Fruit fly (Drosophila melanogaster) whole organism, embryonic: ENCODE measurements around the gene Nagk.

Source experiments
- ATbp ChIP-seq: fragments of 200-800 bp; sonication (Bioruptor generic); optimal IDR thresholded peaks from 2 replicates; lab custom pipeline; 2017; ENCODE audit warnings: missing biosample characterization, mild to moderate bottlenecking, missing genetic modification characterization, missing genetic modification reagents
- B-H2 ChIP-seq: fragments of 200-800 bp; sonication (Bioruptor generic); optimal IDR thresholded peaks from 2 replicates; lab custom pipeline; 2018; ENCODE audit warnings: missing biosample characterization, mild to moderate bottlenecking, missing genetic modification characterization
- BEAF-32 ChIP-seq: fragments of 200-800 bp; sonication (Bioruptor generic); optimal IDR thresholded peaks from 3 replicates; lab custom pipeline; 2017; ENCODE audit warnings: missing biosample characterization, missing genetic modification characterization, mild to moderate bottlenecking, moderate library complexity, missing genetic modification reagents
- BtbVII ChIP-seq: fragments of 200-800 bp; sonication (Bioruptor generic); optimal IDR thresholded peaks from 3 replicates; lab custom pipeline; 2017; ENCODE audit warnings: missing biosample characterization, mild to moderate bottlenecking, missing genetic modification characterization
- CG10431 ChIP-seq: fragments of 200-800 bp; sonication (Bioruptor generic); optimal IDR thresholded peaks from 3 replicates; lab custom pipeline; 2018; ENCODE audit warnings: missing biosample characterization, mild to moderate bottlenecking, missing genetic modification characterization
- CG10979 ChIP-seq: fragments of 200-800 bp; sonication (Bioruptor generic); optimal IDR thresholded peaks from 2 replicates; lab custom pipeline; 2018; ENCODE audit warnings: missing biosample characterization, mild to moderate bottlenecking, missing genetic modification characterization, moderate library complexity
- CG15269 ChIP-seq: fragments of 200-800 bp; sonication (Bioruptor generic); optimal IDR thresholded peaks from 2 replicates; lab custom pipeline; 2018; ENCODE audit warnings: missing biosample characterization, mild to moderate bottlenecking, missing genetic modification characterization, moderate library complexity
- CG15514 ChIP-seq: fragments of 200-800 bp; sonication (Bioruptor generic); optimal IDR thresholded peaks from 3 replicates; lab custom pipeline; 2017; ENCODE audit warnings: missing biosample characterization, missing genetic modification characterization, mild to moderate bottlenecking, moderate library complexity, missing genetic modification reagents
- CG1603 ChIP-seq: fragments of 200-800 bp; sonication (Bioruptor generic); optimal IDR thresholded peaks from 2 replicates; lab custom pipeline; 2019; ENCODE audit warnings: missing biosample characterization, mild to moderate bottlenecking, missing genetic modification characterization, moderate library complexity
- CG17568 ChIP-seq: fragments of 200-800 bp; sonication (Bioruptor generic); optimal IDR thresholded peaks from 2 replicates; lab custom pipeline; 2018; ENCODE audit warnings: missing biosample characterization, mild to moderate bottlenecking, missing genetic modification characterization, moderate library complexity
- CG18011 ChIP-seq: fragments of 200-800 bp; sonication (Bioruptor generic); optimal IDR thresholded peaks from 2 replicates; lab custom pipeline; 2017; ENCODE audit warnings: missing biosample characterization, missing genetic modification characterization, mild to moderate bottlenecking, moderate library complexity, missing genotype
- CG18619 ChIP-seq: fragments of 200-800 bp; sonication (Bioruptor generic); optimal IDR thresholded peaks from 3 replicates; lab custom pipeline; 2017; ENCODE audit warnings: missing biosample characterization, mild to moderate bottlenecking, missing genetic modification characterization
- CG2120 ChIP-seq: fragments of 200-800 bp; sonication (Bioruptor generic); optimal IDR thresholded peaks from 3 replicates; lab custom pipeline; 2016; ENCODE audit warnings: missing biosample characterization, missing genetic modification characterization
- CG30403 ChIP-seq: fragments of 200-800 bp; sonication (Bioruptor generic); optimal IDR thresholded peaks from 3 replicates; lab custom pipeline; 2016; ENCODE audit warnings: missing biosample characterization, missing genetic modification characterization
- CG31388 ChIP-seq: fragments of 200-800 bp; sonication (Bioruptor generic); optimal IDR thresholded peaks from 2 replicates; lab custom pipeline; 2016; ENCODE audit warnings: missing biosample characterization, missing genetic modification characterization
- CG3726 ChIP-seq: fragments of 200-800 bp; sonication (Bioruptor generic); IDR thresholded peaks from 3 replicates; pipeline ENCODE4, ENCODE4 v1.3.6; 2022; ENCODE audit warnings: missing biosample characterization, missing genetic modification characterization
- CG4707 ChIP-seq: fragments of 200-800 bp; sonication (Bioruptor generic); optimal IDR thresholded peaks from 2 replicates; lab custom pipeline; 2018; ENCODE audit warnings: missing biosample characterization, mild to moderate bottlenecking, missing genetic modification characterization, moderate library complexity
- CG5245 ChIP-seq: fragments of 200-800 bp; sonication (Bioruptor generic); optimal IDR thresholded peaks from 3 replicates; lab custom pipeline; 2016; ENCODE audit warnings: missing biosample characterization, missing genetic modification characterization
- CG7271 ChIP-seq: fragments of 200-800 bp; sonication (Bioruptor generic); optimal IDR thresholded peaks from 2 replicates; lab custom pipeline; 2018; ENCODE audit warnings: missing biosample characterization, mild to moderate bottlenecking, missing genetic modification characterization, moderate library complexity
- CG9876 ChIP-seq: fragments of 200-800 bp; sonication (Bioruptor generic); optimal IDR thresholded peaks from 2 replicates; lab custom pipeline; 2016; ENCODE audit warnings: missing biosample characterization, missing genetic modification characterization
- Dek ChIP-seq: fragments of 200-800 bp; sonication (Bioruptor generic); optimal IDR thresholded peaks from 3 replicates; lab custom pipeline; 2019; ENCODE audit warnings: missing biosample characterization, mild to moderate bottlenecking, missing genetic modification characterization, moderate library complexity
- Dip2 ChIP-seq: fragments of 200-800 bp; sonication (Bioruptor generic); IDR thresholded peaks from 2 replicates; pipeline ENCODE4 v1.3.6; 2022; ENCODE audit warnings: missing biosample characterization, missing genetic modification characterization
- Doc2 ChIP-seq: fragments of 200-800 bp; sonication (Bioruptor generic); IDR thresholded peaks from 2 replicates; pipeline ENCODE4 v1.3.6; 2022; ENCODE audit warnings: missing biosample characterization, missing genetic modification characterization
- Elba2 ChIP-seq: fragments of 200-800 bp; sonication (Bioruptor generic); optimal IDR thresholded peaks from 3 replicates; lab custom pipeline; 2016; ENCODE audit warnings: missing biosample characterization, missing genetic modification characterization
- HLH54F ChIP-seq: fragments of 200-800 bp; sonication (Bioruptor generic); optimal IDR thresholded peaks from 3 replicates; lab custom pipeline; 2016; ENCODE audit warnings: missing biosample characterization, missing genetic modification characterization
- Hr39 ChIP-seq: fragments of >200 bp; optimal IDR thresholded peaks from 2 replicates; lab custom pipeline; 2017
- Hr51 ChIP-seq, 2 experiments: fragments of 200-800 bp; sonication (Bioruptor generic); optimal IDR thresholded peaks; 2 replicates in 1 of 2; 3 replicates in 1 of 2; lab custom pipeline; 2016 to 2018; ENCODE audit warnings: missing biosample characterization in 2 of 2, missing genetic modification characterization in 2 of 2, mild to moderate bottlenecking in 1 of 2, moderate library complexity in 1 of 2
- Jarid2 ChIP-seq: fragments of 200-800 bp; sonication (Bioruptor generic); optimal IDR thresholded peaks from 3 replicates; lab custom pipeline; 2017; ENCODE audit warnings: mild to moderate bottlenecking, missing biosample characterization, missing genetic modification reagents, missing genetic modification characterization
- Rx ChIP-seq: fragments of 200-800 bp; sonication (Bioruptor generic); IDR thresholded peaks from 2 replicates; pipeline ENCODE4 v1.3.6; 2022; ENCODE audit warnings: missing biosample characterization, missing genetic modification characterization
- Trl ChIP-seq, 3 experiments: fragments of >200 bp in 2 of 3; fragments of 200-800 bp in 1 of 3; sonication (Bioruptor generic) in 1 of 3; optimal IDR thresholded peaks; 2 replicates in 1 of 3; 3 replicates in 2 of 3; lab custom pipeline; 2016 to 2017; ENCODE audit warnings: missing biosample characterization in 1 of 3, missing genetic modification characterization in 1 of 3
- Vsx1 ChIP-seq: fragments of 200-800 bp; sonication (Bioruptor generic); optimal IDR thresholded peaks from 2 replicates; lab custom pipeline; 2017; ENCODE audit warnings: missing biosample characterization, mild to moderate bottlenecking, missing genetic modification characterization, missing genetic modification reagents
- ash1 ChIP-seq: fragments of 200-800 bp; sonication (Bioruptor generic); optimal IDR thresholded peaks from 2 replicates; lab custom pipeline; 2018; ENCODE audit warnings: missing biosample characterization, mild to moderate bottlenecking, missing genetic modification characterization
- bbx ChIP-seq: fragments of 200-800 bp; sonication (Bioruptor generic); IDR thresholded peaks from 2 replicates; pipeline ENCODE4 v1.3.6; 2022; ENCODE audit warnings: missing biosample characterization, missing genetic modification characterization; ENCODE audit not compliant: partially characterized antibody
- bcd ChIP-seq: fragments of 200-800 bp; sonication (Bioruptor generic); optimal IDR thresholded peaks from 2 replicates; lab custom pipeline; 2017; ENCODE audit warnings: missing biosample characterization, mild to moderate bottlenecking, missing genetic modification characterization
- br ChIP-seq: fragments of >200 bp; optimal IDR thresholded peaks from 2 replicates; lab custom pipeline; 2017
- ci ChIP-seq: fragments of 200-800 bp; sonication (Bioruptor generic); IDR thresholded peaks from 3 replicates; pipeline ENCODE4 v1.3.6; 2022; ENCODE audit warnings: missing biosample characterization, missing genetic modification characterization
- crp ChIP-seq, 2 experiments: fragments of 200-800 bp; sonication (Bioruptor generic); optimal IDR thresholded peaks; 2 replicates in 1 of 2; 3 replicates in 1 of 2; lab custom pipeline; 2017; ENCODE audit warnings: missing biosample characterization in 2 of 2, missing genetic modification characterization in 2 of 2, mild to moderate bottlenecking in 1 of 2, moderate library complexity in 1 of 2
- dati ChIP-seq: fragments of 200-800 bp; sonication (Bioruptor generic); IDR thresholded peaks from 2 replicates; pipeline ENCODE4 v1.3.6; 2022; ENCODE audit warnings: missing biosample characterization, missing genetic modification characterization
- fru ChIP-seq: fragments of >200 bp; optimal IDR thresholded peaks from 2 replicates; lab custom pipeline; 2017
- ftz-f1 ChIP-seq: fragments of 200-800 bp; sonication (Bioruptor generic); optimal IDR thresholded peaks from 2 replicates; lab custom pipeline; 2016; ENCODE audit warnings: missing biosample characterization, missing genetic modification characterization
- fu2 ChIP-seq: fragments of 200-800 bp; sonication (Bioruptor generic); optimal IDR thresholded peaks from 2 replicates; lab custom pipeline; 2016; ENCODE audit warnings: missing biosample characterization, missing genetic modification characterization
- gem ChIP-seq: fragments of 200-800 bp; sonication (Bioruptor generic); optimal IDR thresholded peaks from 2 replicates; lab custom pipeline; 2019; ENCODE audit warnings: missing biosample characterization, mild to moderate bottlenecking, missing genetic modification characterization, moderate library complexity
- gsb-n ChIP-seq: fragments of 200-800 bp; sonication (Bioruptor generic); optimal IDR thresholded peaks from 3 replicates; lab custom pipeline; 2018; ENCODE audit warnings: missing biosample characterization, mild to moderate bottlenecking, missing genetic modification characterization
- hb ChIP-seq: fragments of 200-800 bp; sonication (Bioruptor generic); IDR thresholded peaks from 3 replicates; pipeline ENCODE4 v1.3.6; 2022; ENCODE audit warnings: missing biosample characterization, missing genetic modification characterization; ENCODE audit not compliant: partially characterized antibody
- hbn ChIP-seq: fragments of 200-800 bp; sonication (Bioruptor generic); IDR thresholded peaks from 2 replicates; pipeline ENCODE4 v1.3.6; 2022; ENCODE audit warnings: missing biosample characterization, missing genetic modification characterization; ENCODE audit not compliant: partially characterized antibody
- jigr1 ChIP-seq: fragments of 200-800 bp; sonication (Bioruptor generic); IDR thresholded peaks from 3 replicates; pipeline ENCODE4 v1.3.6; 2022; ENCODE audit warnings: missing biosample characterization, missing genetic modification characterization
- sd ChIP-seq: fragments of 200-800 bp; sonication (Bioruptor generic); optimal IDR thresholded peaks from 3 replicates; lab custom pipeline; 2018; ENCODE audit warnings: missing biosample characterization, mild to moderate bottlenecking, missing genetic modification characterization, moderate library complexity
- slou ChIP-seq: fragments of 200-800 bp; sonication (Bioruptor generic); optimal IDR thresholded peaks from 3 replicates; lab custom pipeline; 2016; ENCODE audit warnings: missing biosample characterization, missing genetic modification characterization
- ssp ChIP-seq: fragments of 200-800 bp; sonication (Bioruptor generic); IDR thresholded peaks from 2 replicates; pipeline ENCODE4 v1.3.6; 2022; ENCODE audit warnings: missing biosample characterization, missing genetic modification characterization
- tll ChIP-seq, 2 experiments: fragments of 200-800 bp in 1 of 2; fragments of >200 bp in 1 of 2; sonication (Bioruptor generic) in 1 of 2; optimal IDR thresholded peaks; 2 replicates each; lab custom pipeline; 2017 to 2019; ENCODE audit warnings: missing biosample characterization in 2 of 2, missing genetic modification characterization in 2 of 2, mild to moderate bottlenecking in 1 of 2, moderate library complexity in 1 of 2

Gene Nagk

DNA sequence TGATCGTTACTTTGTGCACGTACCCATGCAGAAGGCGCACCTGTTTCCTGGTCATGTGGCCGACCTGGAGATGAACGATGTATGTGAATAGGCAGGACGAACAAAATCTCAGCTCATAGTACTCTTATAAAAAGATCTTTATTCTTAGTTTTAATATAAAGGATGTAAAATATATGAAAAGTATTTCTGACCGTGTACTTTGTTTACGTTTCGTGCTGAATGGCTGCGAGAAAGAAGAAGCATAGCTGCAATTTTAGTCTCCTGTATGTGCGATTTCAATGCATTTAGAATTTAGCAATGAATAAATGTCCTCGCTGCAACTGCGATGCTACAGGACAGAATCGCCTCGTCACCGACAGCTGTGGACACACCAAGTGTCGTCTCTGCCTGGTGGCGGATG is 4.8 kb upstream of the Nagk start, which contains the start of the genes CG42726 and CG42727 (continued):
- TF ChIP-seq CG30403 (GFP tag; lab: Kevin White, UChicago) (peak; percentile 45), ssp (GFP tag; lab: Robert Waterston, UW) (0 out of 2 replicates have a peak, but pooled peaks have one; percentile 6), CG9876 (GFP tag; lab: Kevin White, UChicago) (no peak), HLH54F (GFP tag; lab: Kevin White, UChicago) (peak; percentile 13), CG2120 (GFP tag; lab: Kevin White, UChicago) (peak; percentile 62), slou (GFP tag; lab: Kevin White, UChicago) (no peak), CG4707 (GFP tag; lab: Kevin White, UChicago) (no peak), hbn (GFP tag; lab: Robert Waterston, UW) (no peak), CG18619 (GFP tag; lab: Kevin White, UChicago) (peak; percentile 17), dati (GFP tag; lab: Robert Waterston, UW) (no peak), bcd (no peak), br (lab: Kevin White, UChicago) (no peak), Hr51 (GFP tag; optimal IDR thresholded peaks at IDR 0.05; lab: Kevin White, UChicago) (no peak), sd (tag; lab: Kevin White, UChicago) (peak; percentile 42), CG18011 (GFP tag; lab: Kevin White, UChicago) (no peak), Doc2 (no peak), ci (GFP tag; lab: Robert Waterston, UW) (peak; percentile 66), fu2 (no peak), crp (GFP tag; optimal IDR thresholded peaks at IDR 0.05; lab: Kevin White, UChicago) (peak in 1 of 2 experiments; percentile 62), CG1603 (tag; lab: Kevin White, UChicago) (peak; percentile 45), BEAF-32 (peak; percentile 14), Dek (no peak), ftz-f1 (GFP tag; lab: Kevin White, UChicago) (no peak), Vsx1 (GFP tag; lab: Kevin White, UChicago) (no peak), CG7271 (tag; lab: Kevin White, UChicago) (no peak), Rx (GFP tag; lab: Robert Waterston, UW) (0 out of 2 replicates have a peak, but pooled peaks have one; percentile 24), CG10979 (tag; lab: Kevin White, UChicago) (peak; percentile 30), CG10431 (GFP tag; lab: Kevin White, UChicago) (no peak), jigr1 (GFP tag; lab: Robert Waterston, UW) (no peak), fru (lab: Kevin White, UChicago) (no peak), ATbp (no peak), Jarid2 (GFP tag; lab: Kevin White, UChicago) (no peak), Elba2 (GFP tag; lab: Kevin White, UChicago) (no peak), CG15514 (GFP tag; lab: Kevin White, UChicago) (no peak), bbx (no peak), tll (GFP tag; optimal IDR thresholded peaks at IDR 0.05; lab: Kevin White, UChicago) (no peak), CG17568 (no peak), CG3726 (GFP tag; lab: Robert Waterston, UW) (no peak), CG5245 (no peak), gem (peak; percentile 54), CG15269 (tag; lab: Kevin White, UChicago) (peak; percentile 18), CG31388 (no peak), BtbVII (GFP tag; lab: Kevin White, UChicago) (no peak), Trl (optimal IDR thresholded peaks at IDR 0.05; lab: Kevin White, UChicago) (no peak), Trl (GFP tag; optimal IDR thresholded peaks at IDR 0.05; lab: Kevin White, UChicago) (no peak), Dip2 (GFP tag; lab: Robert Waterston, UW) (no peak), hb (GFP tag; lab: Robert Waterston, UW) (no peak), B-H2 (GFP tag; lab: Kevin White, UChicago) (no peak), ash1 (no peak), Hr39 (lab: Kevin White, UChicago) (no peak), gsb-n (tag; lab: Kevin White, UChicago) (no peak)
